Fruit fly (Drosophila melanogaster) whole organism, embryonic: ENCODE measurements around the gene CG11263.

ENCODE experiments used
- Ada2b ChIP-seq: fragments of 200-800 bp; sonication (Bioruptor generic); IDR thresholded peaks from 2 replicates; pipeline ENCODE4 v1.3.6; 2022; ENCODE audit warnings: missing biosample characterization, missing genetic modification characterization
- Atf3 ChIP-seq: fragments of 200-800 bp; sonication (Bioruptor generic); optimal IDR thresholded peaks from 3 replicates; lab custom pipeline; 2016; ENCODE audit warnings: missing biosample characterization, missing genetic modification characterization
- CG10147 ChIP-seq: fragments of 200-800 bp; sonication (Bioruptor generic); optimal IDR thresholded peaks from 2 replicates; lab custom pipeline; 2019; ENCODE audit warnings: missing biosample characterization, mild to moderate bottlenecking, missing genetic modification characterization, moderate library complexity
- CG10321 ChIP-seq: fragments of 200-800 bp; sonication (Bioruptor generic); IDR thresholded peaks from 2 replicates; pipeline ENCODE4 v1.3.6; 2022; ENCODE audit warnings: missing biosample characterization, missing genetic modification characterization
- CG10654 ChIP-seq: fragments of 200-800 bp; sonication (Bioruptor generic); optimal IDR thresholded peaks from 2 replicates; lab custom pipeline; 2016; ENCODE audit warnings: missing biosample characterization, missing genetic modification characterization
- CG10959 ChIP-seq: fragments of 200-800 bp; sonication (Bioruptor generic); IDR thresholded peaks from 2 replicates; pipeline ENCODE4 v1.3.6; 2022; ENCODE audit warnings: missing biosample characterization, missing genetic modification characterization
- CG10979 ChIP-seq: fragments of 200-800 bp; sonication (Bioruptor generic); optimal IDR thresholded peaks from 2 replicates; lab custom pipeline; 2018; ENCODE audit warnings: missing biosample characterization, mild to moderate bottlenecking, missing genetic modification characterization, moderate library complexity
- CG12769 ChIP-seq: fragments of 200-800 bp; sonication (Bioruptor generic); optimal IDR thresholded peaks from 2 replicates; lab custom pipeline; 2019; ENCODE audit warnings: missing biosample characterization, mild to moderate bottlenecking, missing genetic modification characterization, moderate library complexity
- CG13624 ChIP-seq: fragments of 200-800 bp; sonication (Bioruptor generic); optimal IDR thresholded peaks from 2 replicates; lab custom pipeline; 2016; ENCODE audit warnings: missing biosample characterization, missing genetic modification characterization
- CG14441 ChIP-seq: fragments of 200-800 bp; sonication (Bioruptor generic); IDR thresholded peaks from 2 replicates; pipeline ENCODE4 v1.3.6; 2022; ENCODE audit warnings: missing biosample characterization, missing genetic modification characterization
- CG1529 ChIP-seq: fragments of 200-800 bp; sonication (Bioruptor generic); optimal IDR thresholded peaks from 3 replicates; lab custom pipeline; 2018; ENCODE audit warnings: missing biosample characterization, missing genetic modification characterization
- CG15601 ChIP-seq: fragments of 200-800 bp; sonication (Bioruptor generic); optimal IDR thresholded peaks from 3 replicates; lab custom pipeline; 2019; ENCODE audit warnings: missing biosample characterization, mild to moderate bottlenecking, missing genetic modification characterization, moderate library complexity
- CG2875 ChIP-seq: fragments of 200-800 bp; sonication (Bioruptor generic); optimal IDR thresholded peaks from 2 replicates; lab custom pipeline; 2017; ENCODE audit warnings: missing biosample characterization, mild to moderate bottlenecking, missing genetic modification characterization, missing genetic modification reagents
- CG3163 ChIP-seq: fragments of 200-800 bp; sonication (Bioruptor generic); optimal IDR thresholded peaks from 3 replicates; lab custom pipeline; 2016; ENCODE audit warnings: missing biosample characterization, missing genetic modification characterization
- CG4282 ChIP-seq: fragments of 200-800 bp; sonication (Bioruptor generic); optimal IDR thresholded peaks from 2 replicates; lab custom pipeline; 2016; ENCODE audit warnings: missing biosample characterization, missing genetic modification characterization
- CG4730 ChIP-seq: fragments of 200-800 bp; sonication (Bioruptor generic); IDR thresholded peaks from 2 replicates; pipeline ENCODE4 v1.3.6; 2022; ENCODE audit warnings: missing biosample characterization, missing genetic modification characterization
- CG6854 ChIP-seq: fragments of 200-800 bp; sonication (Bioruptor generic); optimal IDR thresholded peaks from 3 replicates; lab custom pipeline; 2017; ENCODE audit warnings: missing biosample characterization, mild to moderate bottlenecking, missing genetic modification characterization
- CG7271 ChIP-seq: fragments of 200-800 bp; sonication (Bioruptor generic); optimal IDR thresholded peaks from 2 replicates; lab custom pipeline; 2018; ENCODE audit warnings: missing biosample characterization, mild to moderate bottlenecking, missing genetic modification characterization, moderate library complexity
- CG7556 ChIP-seq: fragments of 200-800 bp; sonication (Bioruptor generic); optimal IDR thresholded peaks from 2 replicates; lab custom pipeline; 2017; ENCODE audit warnings: missing biosample characterization, mild to moderate bottlenecking, missing genetic modification characterization
- CG7745 ChIP-seq: fragments of 200-800 bp; sonication (Bioruptor generic); optimal IDR thresholded peaks from 2 replicates; lab custom pipeline; 2018; ENCODE audit warnings: missing biosample characterization, mild to moderate bottlenecking, missing genetic modification characterization, moderate library complexity
- CG9817 ChIP-seq: fragments of 200-800 bp; sonication (Bioruptor generic); optimal IDR thresholded peaks from 2 replicates; lab custom pipeline; 2018; ENCODE audit warnings: missing biosample characterization, mild to moderate bottlenecking, missing genetic modification characterization, moderate library complexity
- CTCF ChIP-seq: fragments of 200-800 bp; sonication (Bioruptor generic); optimal IDR thresholded peaks from 2 replicates; lab custom pipeline; 2017; ENCODE audit warnings: missing biosample characterization, mild to moderate bottlenecking, missing genetic modification characterization, moderate library complexity
- D ChIP-seq, 2 experiments: fragments of 200-800 bp in 1 of 2; fragments of >200 bp in 1 of 2; sonication (Bioruptor generic) in 1 of 2; optimal IDR thresholded peaks; 2 replicates in 1 of 2; 3 replicates in 1 of 2; lab custom pipeline; 2017; ENCODE audit warnings: mild to moderate bottlenecking in 1 of 2, missing biosample characterization in 1 of 2, missing genetic modification characterization in 1 of 2, missing genetic modification reagents in 1 of 2
- Dbx ChIP-seq: fragments of 200-800 bp; sonication (Bioruptor generic); IDR thresholded peaks from 3 replicates; pipeline ENCODE4 v1.3.6; 2022; ENCODE audit warnings: missing biosample characterization, missing genetic modification characterization
- ERR ChIP-seq: fragments of 200-800 bp; sonication (Bioruptor generic); optimal IDR thresholded peaks from 2 replicates; lab custom pipeline; 2016; ENCODE audit warnings: missing biosample characterization, missing genetic modification characterization
- Gsc ChIP-seq: fragments of 200-800 bp; sonication (Bioruptor generic); IDR thresholded peaks from 2 replicates; pipeline ENCODE4 v1.3.6; 2022; ENCODE audit warnings: missing biosample characterization, missing genetic modification characterization
- HmgZ ChIP-seq: fragments of 200-800 bp; sonication (Bioruptor generic); optimal IDR thresholded peaks from 2 replicates; lab custom pipeline; 2018; ENCODE audit warnings: missing biosample characterization, mild to moderate bottlenecking, missing genetic modification characterization
- Hr39 ChIP-seq: fragments of >200 bp; optimal IDR thresholded peaks from 2 replicates; lab custom pipeline; 2017
- Kr ChIP-seq: fragments of 200-800 bp; sonication (Bioruptor generic); optimal IDR thresholded peaks from 2 replicates; lab custom pipeline; 2017; ENCODE audit warnings: missing biosample characterization, mild to moderate bottlenecking, missing genetic modification characterization
- NC2α ChIP-seq: fragments of 200-800 bp; sonication (Bioruptor generic); optimal IDR thresholded peaks from 2 replicates; lab custom pipeline; 2016; ENCODE audit warnings: missing biosample characterization, missing genetic modification characterization
- Taf1 ChIP-seq: fragments of 200-800 bp; sonication (Bioruptor generic); IDR thresholded peaks from 2 replicates; pipeline ENCODE4 v1.3.6; 2022; ENCODE audit warnings: missing biosample characterization, missing genetic modification characterization
- Trl ChIP-seq, 3 experiments: fragments of >200 bp in 2 of 3; fragments of 200-800 bp in 1 of 3; sonication (Bioruptor generic) in 1 of 3; optimal IDR thresholded peaks; 2 replicates in 1 of 3; 3 replicates in 2 of 3; lab custom pipeline; 2016 to 2017; ENCODE audit warnings: missing biosample characterization in 1 of 3, missing genetic modification characterization in 1 of 3
- amos ChIP-seq: fragments of 200-800 bp; sonication (Bioruptor generic); IDR thresholded peaks from 2 replicates; pipeline ENCODE4 v1.3.6; 2022; ENCODE audit warnings: missing biosample characterization, missing genetic modification characterization; ENCODE audit not compliant: partially characterized antibody
- ara ChIP-seq: fragments of 200-800 bp; sonication (Bioruptor generic); IDR thresholded peaks from 2 replicates; pipeline ENCODE4 v1.3.6; 2022; ENCODE audit warnings: missing biosample characterization, missing genetic modification characterization
- bsh ChIP-seq, 2 experiments: fragments of 200-800 bp; sonication (Bioruptor generic); optimal IDR thresholded peaks; 2 replicates each; lab custom pipeline; 2017 to 2018; ENCODE audit warnings: mild to moderate bottlenecking in 2 of 2, missing biosample characterization in 2 of 2, missing genetic modification characterization in 2 of 2, moderate library complexity in 1 of 2
- btn ChIP-seq: fragments of 200-800 bp; sonication (Bioruptor generic); optimal IDR thresholded peaks from 2 replicates; lab custom pipeline; 2016; ENCODE audit warnings: missing biosample characterization, missing genetic modification characterization
- crc ChIP-seq: fragments of 200-800 bp; sonication (Bioruptor generic); optimal IDR thresholded peaks from 2 replicates; lab custom pipeline; 2016; ENCODE audit warnings: missing biosample characterization, missing genetic modification characterization
- dpn ChIP-seq, 2 experiments: fragments of 200-800 bp; sonication (Bioruptor generic); optimal IDR thresholded peaks; 3 replicates each; lab custom pipeline; 2016; ENCODE audit warnings: missing biosample characterization in 2 of 2, missing genetic modification characterization in 2 of 2
- esg ChIP-seq: fragments of 200-800 bp; sonication (Bioruptor generic); conservative IDR thresholded peaks from 2 replicates; pipeline ENCODE4 v1.3.6; 2022; ENCODE audit warnings: missing biosample characterization, missing genetic modification characterization
- gce ChIP-seq: fragments of 200-800 bp; sonication (Bioruptor generic); IDR thresholded peaks from 3 replicates; pipeline ENCODE4 v1.3.6; 2022; ENCODE audit warnings: missing biosample characterization, missing genetic modification characterization
- grn ChIP-seq: fragments of 200-800 bp; sonication (Bioruptor generic); optimal IDR thresholded peaks from 3 replicates; lab custom pipeline; 2017; ENCODE audit warnings: missing biosample characterization, missing genetic modification characterization
- h ChIP-seq: fragments of >200 bp; optimal IDR thresholded peaks from 2 replicates; lab custom pipeline; 2017
- lab ChIP-seq: fragments of 200-800 bp; sonication (Bioruptor generic); optimal IDR thresholded peaks from 3 replicates; lab custom pipeline; 2017; ENCODE audit warnings: missing biosample characterization, missing genetic modification characterization, mild to moderate bottlenecking, moderate library complexity, missing genetic modification reagents
- sens-2 ChIP-seq: fragments of 200-800 bp; sonication (Bioruptor generic); IDR thresholded peaks from 2 replicates; pipeline ENCODE4 v1.3.6; 2022; ENCODE audit warnings: missing biosample characterization, missing genetic modification characterization
- slou ChIP-seq: fragments of 200-800 bp; sonication (Bioruptor generic); optimal IDR thresholded peaks from 3 replicates; lab custom pipeline; 2016; ENCODE audit warnings: missing biosample characterization, missing genetic modification characterization
- slp2 ChIP-seq: fragments of 200-800 bp; sonication (Bioruptor generic); optimal IDR thresholded peaks from 2 replicates; lab custom pipeline; 2016; ENCODE audit warnings: missing biosample characterization, missing genetic modification characterization
- sqz ChIP-seq: fragments of 200-800 bp; sonication (Bioruptor generic); optimal IDR thresholded peaks from 3 replicates; lab custom pipeline; 2018; ENCODE audit warnings: missing biosample characterization, mild to moderate bottlenecking, missing genetic modification characterization
- tin ChIP-seq: fragments of 200-800 bp; sonication (Bioruptor generic); optimal IDR thresholded peaks from 3 replicates; lab custom pipeline; 2016; ENCODE audit warnings: missing biosample characterization, missing genetic modification characterization
- tna ChIP-seq: fragments of 200-800 bp; sonication (Bioruptor generic); IDR thresholded peaks from 2 replicates; pipeline ENCODE4 v1.3.6; 2022; ENCODE audit warnings: missing biosample characterization, missing genetic modification characterization; ENCODE audit not compliant: partially characterized antibody
- zfh1 ChIP-seq: fragments of 200-800 bp; sonication (Bioruptor generic); IDR thresholded peaks from 3 replicates; pipeline ENCODE4 v1.3.6; 2022; ENCODE audit warnings: missing biosample characterization, missing genetic modification characterization

The CG11263 gene

DNA sequence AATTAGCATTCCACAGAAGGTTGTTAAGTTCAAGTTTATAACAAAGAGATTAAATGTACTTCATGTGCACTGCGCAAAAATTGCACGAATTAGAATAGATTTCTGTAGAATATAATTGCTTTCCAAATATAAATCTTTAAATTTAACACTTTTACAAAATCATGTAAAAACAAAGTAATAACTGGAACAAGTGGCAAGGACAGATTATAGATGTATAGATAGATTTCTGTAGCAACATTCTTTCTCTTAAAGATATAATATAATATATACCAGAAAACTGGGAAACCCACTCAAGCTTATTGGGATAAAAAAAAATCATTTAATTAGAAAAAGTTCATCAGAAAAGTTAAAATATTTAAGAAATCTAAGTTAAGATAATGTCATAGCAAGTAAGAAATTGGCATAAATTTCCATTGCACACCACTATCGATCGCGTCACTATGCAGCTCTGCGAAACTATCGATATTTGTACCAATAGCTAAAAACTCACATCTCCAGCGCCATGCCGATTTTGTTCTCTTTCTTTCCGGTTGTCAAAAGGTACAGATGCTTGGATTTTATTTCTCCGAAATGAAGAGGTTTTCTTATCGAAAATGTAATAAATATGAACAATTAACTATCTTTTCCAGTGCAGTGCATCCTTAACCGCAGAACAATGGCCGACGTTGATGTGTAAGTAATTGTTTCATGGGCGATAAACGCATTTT is 16.4 kb downstream of the CG11263 start, which contains the start of gene RpS12 (continued):
- peak; percentile 84 for TF ChIP-seq CG13624 (GFP tag; lab: Kevin White, UChicago)
- peak; percentile 62 for TF ChIP-seq CG4282
- peak; percentile 28 for TF ChIP-seq CG10147 (GFP tag; lab: Kevin White, UChicago)
- peak; percentile 2 for TF ChIP-seq CG1529 (GFP tag; lab: Kevin White, UChicago)
- TF ChIP-seq amos (GFP tag; lab: Robert Waterston, UW) = peak; percentile 90
- peak; percentile 66 for TF ChIP-seq CG2875
- peak; percentile 64 for TF ChIP-seq CG12769 (tag; lab: Kevin White, UChicago)
- peak; percentile 77 for TF ChIP-seq CG14441 (GFP tag; lab: Robert Waterston, UW)
- peak; percentile 65 for TF ChIP-seq slou (GFP tag; lab: Kevin White, UChicago)
- peak; percentile 19; the same call in 1 of the 2 replicates for TF ChIP-seq esg (GFP tag; lab: Robert Waterston, UW)
- TF ChIP-seq D (optimal IDR thresholded peaks at IDR 0.05; lab: Kevin White, UChicago) = no peak
- TF ChIP-seq D (GFP tag; optimal IDR thresholded peaks at IDR 0.05; lab: Kevin White, UChicago) = peak; percentile 54
- TF ChIP-seq CG9817 = peak; percentile 73
- TF ChIP-seq CG15601 (tag; lab: Kevin White, UChicago) = peak; percentile 56
- no peak for TF ChIP-seq grn (GFP tag; lab: Kevin White, UChicago)
- peak; percentile 81 for TF ChIP-seq Atf3 (GFP tag; lab: Kevin White, UChicago)
- peak; percentile 80 for TF ChIP-seq ERR (GFP tag; lab: Kevin White, UChicago)
- peak; percentile 68 for TF ChIP-seq CG6854 (GFP tag; lab: Kevin White, UChicago)
- no peak for TF ChIP-seq Hr39 (lab: Kevin White, UChicago)
- TF ChIP-seq dpn (GFP tag; optimal IDR thresholded peaks at IDR 0.05; lab: Kevin White, UChicago) = peak; percentile 50 to 85
- 0 out of 2 replicates have a peak, but pooled peaks have one; percentile 3 for TF ChIP-seq ara (GFP tag; lab: Robert Waterston, UW)
- no peak for TF ChIP-seq h (lab: Kevin White, UChicago)
- peak; percentile 76 for TF ChIP-seq tin (GFP tag; lab: Kevin White, UChicago)
- TF ChIP-seq crc = peak; percentile 66
- TF ChIP-seq Gsc (GFP tag; lab: Robert Waterston, UW) = no peak
- TF ChIP-seq CG4730 (GFP tag; lab: Robert Waterston, UW) = peak; percentile 48
- TF ChIP-seq NC2α = peak; percentile 67
- peak; percentile 43 for TF ChIP-seq Taf1 (GFP tag; lab: Robert Waterston, UW)
- peak; percentile 80 for TF ChIP-seq CG10654
- peak; percentile 83 for TF ChIP-seq CG7271 (tag; lab: Kevin White, UChicago)
- TF ChIP-seq CTCF (GFP tag; lab: Kevin White, UChicago) = peak; percentile 45
- TF ChIP-seq slp2 (GFP tag; lab: Kevin White, UChicago) = peak; percentile 71
- peak; percentile 63 for TF ChIP-seq tna (GFP tag; lab: Robert Waterston, UW)
- TF ChIP-seq zfh1 = peak; percentile 81
- TF ChIP-seq btn (GFP tag; lab: Kevin White, UChicago) = peak; percentile 4
- TF ChIP-seq CG7556 = peak; percentile 12
- TF ChIP-seq Ada2b (GFP tag; lab: Robert Waterston, UW) = peak; percentile 62
- peak; percentile 75 for TF ChIP-seq sens-2 (GFP tag; lab: Robert Waterston, UW)
- TF ChIP-seq bsh (GFP tag; optimal IDR thresholded peaks at IDR 0.05; lab: Kevin White, UChicago) = peak; percentile 43 to 54
- peak; percentile 51 for TF ChIP-seq CG7745 (tag; lab: Kevin White, UChicago)
- peak; percentile 61 for TF ChIP-seq CG10321 (GFP tag; lab: Robert Waterston, UW)
- TF ChIP-seq CG10959 = peak; percentile 55; the same call in 1 of the 2 replicates
- peak; percentile 34 for TF ChIP-seq Kr
- TF ChIP-seq sqz (GFP tag; lab: Kevin White, UChicago) = peak; percentile 62
- no peak for TF ChIP-seq Trl (optimal IDR thresholded peaks at IDR 0.05; lab: Kevin White, UChicago)
- peak; percentile 88 for TF ChIP-seq Trl (GFP tag; optimal IDR thresholded peaks at IDR 0.05; lab: Kevin White, UChicago)
- TF ChIP-seq gce = peak; percentile 84
- peak; percentile 90 for TF ChIP-seq lab
- TF ChIP-seq CG3163 (GFP tag; lab: Kevin White, UChicago) = peak; percentile 70
- peak; percentile 50 for TF ChIP-seq CG10979 (tag; lab: Kevin White, UChicago)
- TF ChIP-seq Dbx (GFP tag; lab: Robert Waterston, UW) = peak; percentile 89; the same call in 2 of the 3 replicates
- TF ChIP-seq HmgZ (tag; lab: Kevin White, UChicago) = peak; percentile 59
